Worm (Caenorhabditis elegans): Measurements from ENCODE around the gene dpy-9.

The dpy-9 gene

ce11 chrIV:296849-297248 lies 37.8 kb upstream of the dpy-9 start:
- TF ChIP-seq mdl-1 (tag; optimal IDR thresholded peaks at IDR 0.05): peak in 1 of 2 experiments; percentile 25
- peak; percentile 71 for TF ChIP-seq crh-2 (tag; optimal IDR thresholded peaks at IDR 0.05)
- TF ChIP-seq fos-1 (tag; optimal IDR thresholded peaks at IDR 0.05): peak; percentile 55
- TF ChIP-seq gmeb-1 (tag; optimal IDR thresholded peaks at IDR 0.05): peak; percentile 70
- TF ChIP-seq sma-3 (GFP tag; optimal IDR thresholded peaks at IDR 0.05): peak; percentile 29
- no peak for TF ChIP-seq unc-55 (GFP tag; optimal IDR thresholded peaks at IDR 0.05)
- TF ChIP-seq sma-9 (GFP tag; optimal IDR thresholded peaks at IDR 0.05): peak; percentile 58
- no peak for TF ChIP-seq sma-9 (tag; optimal IDR thresholded peaks at IDR 0.05)
- TF ChIP-seq lsy-2 (tag; optimal IDR thresholded peaks at IDR 0.05): peak in 1 of 2 experiments; percentile 13
- TF ChIP-seq nhr-11 (tag; optimal IDR thresholded peaks at IDR 0.05): no peak
- no peak for TF ChIP-seq nhr-23 (tag; optimal IDR thresholded peaks at IDR 0.05)
- no peak for TF ChIP-seq nhr-6 (tag; optimal IDR thresholded peaks at IDR 0.05)

ce11 chrIV:295734-296201 lies 36.8 kb upstream of the dpy-9 start:
- no peak for TF ChIP-seq nhr-11 (tag; optimal IDR thresholded peaks at IDR 0.05)
- no peak for TF ChIP-seq nhr-23 (tag; optimal IDR thresholded peaks at IDR 0.05)
- TF ChIP-seq ceh-16 (tag; optimal IDR thresholded peaks at IDR 0.05): no peak
- TF ChIP-seq sma-9 (GFP tag; optimal IDR thresholded peaks at IDR 0.05): peak; percentile 53
- no peak for TF ChIP-seq sma-9 (tag; optimal IDR thresholded peaks at IDR 0.05)
- no peak for TF ChIP-seq C34F6.9 (tag; optimal IDR thresholded peaks at IDR 0.05)
- TF ChIP-seq mab-5 (tag; optimal IDR thresholded peaks at IDR 0.05): no peak
- no peak for TF ChIP-seq aly-2 (tag; optimal IDR thresholded peaks at IDR 0.05)
- TF ChIP-seq elt-1 (tag; optimal IDR thresholded peaks at IDR 0.05): no peak
- TF ChIP-seq nhr-129 (tag; optimal IDR thresholded peaks at IDR 0.05): peak; percentile 14
- TF ChIP-seq ztf-1 (GFP tag; conservative IDR thresholded peaks at IDR 0.05): no peak
- TF ChIP-seq ZK546.5 (tag; optimal IDR thresholded peaks at IDR 0.05): no peak
- no peak for TF ChIP-seq sma-3 (GFP tag; optimal IDR thresholded peaks at IDR 0.05)
- TF ChIP-seq fos-1 (tag; optimal IDR thresholded peaks at IDR 0.05): peak; percentile 79
- peak; percentile 38 for TF ChIP-seq gmeb-1 (tag; optimal IDR thresholded peaks at IDR 0.05)
- TF ChIP-seq egl-27 (tag; optimal IDR thresholded peaks at IDR 0.05): no peak
- no peak for TF ChIP-seq nhr-10 (tag; optimal IDR thresholded peaks at IDR 0.05)
- no peak for TF ChIP-seq lsy-2 (tag; optimal IDR thresholded peaks at IDR 0.05)
- TF ChIP-seq crh-2 (tag; optimal IDR thresholded peaks at IDR 0.05): peak; percentile 66
- peak in 1 of 2 experiments; percentile 40 for TF ChIP-seq mdl-1 (tag; optimal IDR thresholded peaks at IDR 0.05)
- no peak for TF ChIP-seq nhr-25 (tag; optimal IDR thresholded peaks at IDR 0.05)
- TF ChIP-seq skn-1 (tag; optimal IDR thresholded peaks at IDR 0.05): no peak
- TF ChIP-seq alr-1 (tag; optimal IDR thresholded peaks at IDR 0.05): no peak
- no peak for TF ChIP-seq unc-39 (tag; optimal IDR thresholded peaks at IDR 0.05)
- no peak for TF ChIP-seq ceh-82 (tag; optimal IDR thresholded peaks at IDR 0.05)

- no peak for TF ChIP-seq Y55F3AM.14 (GFP tag; optimal IDR thresholded peaks at IDR 0.05)
- TF ChIP-seq gmeb-1 (tag; optimal IDR thresholded peaks at IDR 0.05): no peak
- no peak for TF ChIP-seq nhr-21 (tag; optimal IDR thresholded peaks at IDR 0.05)
- no peak for TF ChIP-seq nhr-23 (tag; optimal IDR thresholded peaks at IDR 0.05)
- no peak for TF ChIP-seq elt-3 (tag; optimal IDR thresholded peaks at IDR 0.05)
- no peak for TF ChIP-seq alr-1 (tag; optimal IDR thresholded peaks at IDR 0.05)
- TF ChIP-seq nhr-129 (tag; optimal IDR thresholded peaks at IDR 0.05): peak; percentile 20
- TF ChIP-seq ztf-4 (tag; optimal IDR thresholded peaks at IDR 0.05): no peak
- TF ChIP-seq crh-2 (tag; optimal IDR thresholded peaks at IDR 0.05): no peak
- TF ChIP-seq ceh-16 (tag; optimal IDR thresholded peaks at IDR 0.05): no peak
- TF ChIP-seq sma-3 (GFP tag; optimal IDR thresholded peaks at IDR 0.05): no peak
- no peak for TF ChIP-seq egl-27 (tag; optimal IDR thresholded peaks at IDR 0.05)
- TF ChIP-seq lin-39 (tag; optimal IDR thresholded peaks at IDR 0.05): peak; percentile 24
- no peak for TF ChIP-seq aly-2 (tag; optimal IDR thresholded peaks at IDR 0.05)
- no peak for TF ChIP-seq dmd-4 (tag; optimal IDR thresholded peaks at IDR 0.05)
- TF ChIP-seq R02D3.7 (tag; optimal IDR thresholded peaks at IDR 0.05): no peak
- no peak for TF ChIP-seq skn-1 (tag; optimal IDR thresholded peaks at IDR 0.05)
Measured at ce11 chrIV:294737-295136, 35.7 kb upstream of the dpy-9 start.

- TF ChIP-seq ceh-16 (tag; optimal IDR thresholded peaks at IDR 0.05) (no peak), unc-39 (tag; optimal IDR thresholded peaks at IDR 0.05) (no peak), ztf-4 (tag; optimal IDR thresholded peaks at IDR 0.05) (no peak), skn-1 (tag; optimal IDR thresholded peaks at IDR 0.05) (no peak), C34F6.9 (tag; optimal IDR thresholded peaks at IDR 0.05) (no peak), ama-1 (optimal IDR thresholded peaks at IDR 0.05) (peak; percentile 46)
Measured at ce11 chrIV:293995-294700, 35.1 kb upstream of the dpy-9 start.
